Worm (Caenorhabditis elegans): ENCODE measurements around the gene slc-17.5.
A peak's percentile ranks its signal among the peaks of the same experiment; 100 is the strongest.
"Not testable (repeated sequence)": the region's sequence is repeated elsewhere in the genome, so short reads cannot be mapped to it uniquely, and the experiment has no call there.

The slc-17.5 gene

DNA sequence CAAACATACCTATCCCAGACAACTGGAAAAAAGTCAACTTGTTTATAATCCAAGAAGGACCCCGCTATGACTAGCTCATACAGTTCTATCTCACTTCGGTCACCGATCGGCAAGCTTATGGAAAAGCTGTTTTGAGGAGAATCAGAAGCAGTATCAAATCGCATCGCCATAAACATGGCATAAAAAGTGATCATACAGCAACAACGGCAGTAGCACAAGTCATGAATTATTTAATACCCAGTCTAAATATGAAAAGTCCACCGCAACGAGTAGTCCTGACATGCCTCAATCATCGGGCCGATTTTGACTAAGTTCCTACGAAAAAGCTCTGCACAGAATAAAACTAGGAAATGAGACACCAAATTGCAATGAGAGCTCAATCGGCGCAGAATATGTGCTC is 38.8 kb upstream of the slc-17.5 start:
- TF ChIP-seq ceh-48 (tag; optimal IDR thresholded peaks at IDR 0.05) (no peak), elt-2 (tag; optimal IDR thresholded peaks at IDR 0.05) (no peak), dve-1 (tag; optimal IDR thresholded peaks at IDR 0.05) (no peak), ceh-14 (tag; optimal IDR thresholded peaks at IDR 0.05) (no peak), ceh-31 (tag; optimal IDR thresholded peaks at IDR 0.05) (no peak)

- TF ChIP-seq hlh-6 (tag; optimal IDR thresholded peaks at IDR 0.05) (no peak), ceh-48 (tag; optimal IDR thresholded peaks at IDR 0.05) (no peak)
Measured at ce11 chrV:8318135-8318534, 33.4 kb upstream of the slc-17.5 start, which contains the start of gene clec-219. TSS of gene clec-219 (plus strand) at chrV:8318435.

- peak; percentile 58 for TF ChIP-seq ceh-45 (GFP tag; IDR thresholded peaks at IDR 0.05)
- TF ChIP-seq unc-3 (GFP tag; conservative IDR thresholded peaks at IDR 0.05): 0 out of 2 replicates have a peak, but pooled peaks have one; percentile 25
- not testable (repeated sequence) for TF ChIP-seq unc-3 (tag; optimal IDR thresholded peaks at IDR 0.05)
Measured at ce11 chrV:8314782-8315181, 30.1 kb upstream of the slc-17.5 start.

ce11 chrV:8311210-8311609 is 26.5 kb upstream of the slc-17.5 start, which contains the start of gene W02D7.12:
TSS of gene W02D7.12 (plus strand) at chrV:8311510.
- no peak for TF ChIP-seq ceh-6 (GFP tag; optimal IDR thresholded peaks at IDR 0.05)
- no peak for TF ChIP-seq ref-2 (tag; optimal IDR thresholded peaks at IDR 0.05)
- TF ChIP-seq sox-2 (GFP tag; IDR thresholded peaks at IDR 0.05): no peak

DNA sequence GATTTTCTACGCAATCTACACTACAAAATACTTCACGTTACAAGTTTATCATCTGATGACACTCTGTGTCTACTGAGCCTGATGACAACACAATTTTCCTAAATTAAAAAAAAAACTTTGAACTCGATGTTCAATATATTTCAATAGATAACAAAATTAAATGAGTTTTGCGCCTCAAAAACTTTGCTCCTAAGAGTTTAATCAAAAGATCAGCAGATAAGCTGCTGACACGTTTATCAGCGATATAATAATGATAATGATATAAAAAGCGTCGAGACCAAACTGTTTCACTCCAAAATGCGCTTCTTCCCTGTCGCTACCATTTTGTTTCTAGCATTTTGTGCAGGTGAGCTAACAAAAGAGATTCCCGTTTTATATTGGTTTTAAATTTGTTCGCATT is 23.0 kb upstream of the slc-17.5 start, which contains the start of gene clec-218:
Gene clec-218, plus strand, starts transcription at position 262 of the 400 bp plus-strand sequence.
- no peak for TF ChIP-seq hlh-8 (tag; optimal IDR thresholded peaks at IDR 0.05)
- TF ChIP-seq sox-2 (GFP tag; IDR thresholded peaks at IDR 0.05): no peak
- TF ChIP-seq K09A11.1 (tag; optimal IDR thresholded peaks at IDR 0.05; ENCODE audit: insufficient read depth): no peak
- no peak for TF ChIP-seq C08G9.2 (tag; optimal IDR thresholded peaks at IDR 0.05)
- TF ChIP-seq ceh-30 (tag; optimal IDR thresholded peaks at IDR 0.05): no peak
- TF ChIP-seq che-1 (tag; optimal IDR thresholded peaks at IDR 0.05): no peak
- TF ChIP-seq C38D4.7 (GFP tag; optimal IDR thresholded peaks at IDR 0.05): no peak
- no peak for TF ChIP-seq ceh-45 (GFP tag; IDR thresholded peaks at IDR 0.05)
- no peak for TF ChIP-seq lim-6 (tag; optimal IDR thresholded peaks at IDR 0.05)
- TF ChIP-seq ceh-48 (tag; optimal IDR thresholded peaks at IDR 0.05): no peak
- TF ChIP-seq unc-55 (GFP tag; optimal IDR thresholded peaks at IDR 0.05): no peak
- no peak for TF ChIP-seq ets-4 (tag; optimal IDR thresholded peaks at IDR 0.05)
- no peak for TF ChIP-seq T23F11.4 (GFP tag; optimal IDR thresholded peaks at IDR 0.05)
- no peak for TF ChIP-seq elt-2 (tag; optimal IDR thresholded peaks at IDR 0.05)
- TF ChIP-seq dve-1 (tag; optimal IDR thresholded peaks at IDR 0.05): no peak
- TF ChIP-seq sdc-2 (tag; optimal IDR thresholded peaks at IDR 0.05): no peak

DNA sequence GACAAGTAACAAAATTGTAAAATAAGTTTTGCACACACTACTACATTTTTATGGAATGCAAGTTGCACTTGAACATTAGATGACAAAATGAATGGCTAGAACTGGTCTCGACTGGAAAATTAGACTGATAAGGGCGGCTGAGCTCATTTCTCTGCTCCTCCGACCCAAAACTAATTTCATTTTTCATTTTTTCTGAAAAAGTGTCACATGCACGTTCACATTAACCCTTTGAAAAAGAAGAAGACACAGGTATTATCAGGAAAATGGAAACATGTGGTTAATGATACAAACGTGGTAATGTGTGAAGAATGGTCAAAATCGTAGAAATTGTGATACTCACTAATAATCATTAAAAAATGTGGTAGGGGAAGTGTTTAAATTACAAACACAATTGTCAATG is 22.3 kb upstream of the slc-17.5 start:
- TF ChIP-seq K02D7.2 (tag; optimal IDR thresholded peaks at IDR 0.05) (no peak), pha-2 (tag; optimal IDR thresholded peaks at IDR 0.05) (no peak), rnt-1 (tag; optimal IDR thresholded peaks at IDR 0.05) (no peak), fkh-10 (GFP tag; optimal IDR thresholded peaks at IDR 0.05) (no peak), hlh-30 (tag; optimal IDR thresholded peaks at IDR 0.05; ENCODE audit: insufficient read depth) (no peak), hlh-13 (GFP tag; optimal IDR thresholded peaks at IDR 0.05) (no peak)

DNA sequence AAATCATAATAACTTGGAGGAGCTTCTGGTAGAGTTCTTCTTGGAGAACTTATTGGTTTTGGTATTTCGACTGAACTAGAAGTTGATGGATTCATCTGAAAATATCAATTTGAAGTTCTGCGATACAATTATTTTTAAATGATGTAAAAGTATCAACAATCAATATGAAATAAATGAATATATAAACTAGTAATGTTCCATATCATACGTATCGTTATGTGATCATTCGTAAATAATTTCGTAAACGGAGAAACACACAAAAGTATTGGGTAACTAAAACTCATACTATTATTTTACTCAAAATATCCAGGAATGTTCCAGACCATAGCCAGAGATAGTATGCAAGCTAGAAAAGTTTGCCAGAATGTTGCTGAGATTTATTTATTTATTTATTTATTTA is 21.7 kb upstream of the slc-17.5 start, which contains the start of gene W02D7.8:
Gene W02D7.8, minus strand, starts transcription at position 101 of the 400 bp plus-strand sequence.
- no peak for TF ChIP-seq dmd-4 (tag; optimal IDR thresholded peaks at IDR 0.05; ENCODE audit: borderline replicate concordance)
- TF ChIP-seq dve-1 (tag; optimal IDR thresholded peaks at IDR 0.05): no peak
- no peak for TF ChIP-seq pha-4 (tag; optimal IDR thresholded peaks at IDR 0.05)
- TF ChIP-seq Y22D7AL.16 (tag; optimal IDR thresholded peaks at IDR 0.05): no peak
- TF ChIP-seq K02D7.2 (tag; optimal IDR thresholded peaks at IDR 0.05): no peak
- no peak for TF ChIP-seq unc-55 (GFP tag; optimal IDR thresholded peaks at IDR 0.05)
- TF ChIP-seq fkh-6 (tag; optimal IDR thresholded peaks at IDR 0.05): no peak
- TF ChIP-seq ahr-1 (tag; optimal IDR thresholded peaks at IDR 0.05): no peak
- TF ChIP-seq ceh-34 (tag; optimal IDR thresholded peaks at IDR 0.05): no peak
- TF ChIP-seq ceh-24 (tag; optimal IDR thresholded peaks at IDR 0.05): no peak
- no peak for TF ChIP-seq hlh-13 (GFP tag; optimal IDR thresholded peaks at IDR 0.05)
